Fruit fly (Drosophila melanogaster): ENCODE results near the gene CG10185.

- TF ChIP-seq psq (optimal IDR thresholded peaks at IDR 0.05) = no peak
- no peak for TF ChIP-seq Dll (optimal IDR thresholded peaks at IDR 0.05)
Observed at dm6 chr3R:16038049-16038448, 29.3 kb downstream of the CG10185 start.

All from whole organism.